Worm (Caenorhabditis elegans): Measurements from ENCODE around the gene srsx-1.

srsx-1 gene

ce11 chrV:17220345-17220744, 42.5 kb upstream of the srsx-1 start, which contains the start of gene srh-109:
Gene srh-109 (minus strand): TSS chrV:17220445.
- TF ChIP-seq rec-8 (tag; optimal IDR thresholded peaks at IDR 0.05): no peak
- TF ChIP-seq ceh-27 (GFP tag; optimal IDR thresholded peaks at IDR 0.05): no peak
- no peak for TF ChIP-seq nhr-179 (tag; optimal IDR thresholded peaks at IDR 0.05)
- no peak for TF ChIP-seq ceh-79 (tag; optimal IDR thresholded peaks at IDR 0.05)
- TF ChIP-seq mxl-1 (tag; optimal IDR thresholded peaks at IDR 0.05): no peak
- no peak for TF ChIP-seq K11D2.4 (GFP tag; IDR thresholded peaks at IDR 0.05)
- TF ChIP-seq Y67H2A.10 (GFP tag; conservative IDR thresholded peaks at IDR 0.05): no peak
- TF ChIP-seq C17E4.6 (GFP tag; IDR thresholded peaks at IDR 0.05): no peak
- no peak for TF ChIP-seq pha-4 (tag; optimal IDR thresholded peaks at IDR 0.05)
- TF ChIP-seq ztf-25 (GFP tag; IDR thresholded peaks at IDR 0.05): no peak
- no peak for TF ChIP-seq cebp-2 (GFP tag; IDR thresholded peaks at IDR 0.05)
- TF ChIP-seq sptf-2 (GFP tag; optimal IDR thresholded peaks at IDR 0.05): no peak
- TF ChIP-seq hmg-20 (GFP tag; IDR thresholded peaks at IDR 0.05): no peak
- no peak for TF ChIP-seq chd-7 (tag; optimal IDR thresholded peaks at IDR 0.05)
- no peak for TF ChIP-seq egl-18 (GFP tag; IDR thresholded peaks at IDR 0.05)

DNA sequence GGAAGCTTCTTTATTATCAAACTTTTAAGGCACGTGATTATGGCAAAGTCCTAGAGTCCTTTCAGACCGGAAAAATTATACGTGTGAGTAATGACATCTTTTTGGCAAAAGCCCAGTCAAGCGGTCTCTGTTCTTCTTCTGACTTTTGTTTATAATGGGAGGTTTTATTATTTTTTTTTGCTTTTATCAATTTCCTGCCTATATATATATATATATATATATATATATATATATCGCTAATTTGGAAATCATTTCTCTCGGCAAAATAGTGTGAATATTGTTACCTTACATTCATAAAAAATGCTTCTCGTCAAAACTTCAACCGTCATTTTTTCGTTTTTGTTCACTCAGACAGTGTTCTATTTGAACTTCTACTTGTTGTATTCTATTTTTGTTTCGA, 39.8 kb upstream of the srsx-1 start, which contains the start of gene srbc-62:
Gene srbc-62 (plus strand): TSS at position 301 of the 400 bp plus-strand sequence.
- TF ChIP-seq ceh-40 (GFP tag; IDR thresholded peaks at IDR 0.05) (no peak), mes-4 (tag; optimal IDR thresholded peaks at IDR 0.05) (no peak), lir-1 (GFP tag; conservative IDR thresholded peaks at IDR 0.05) (no peak), D2030.7 (GFP tag; IDR thresholded peaks at IDR 0.05) (no peak), hmg-20 (GFP tag; IDR thresholded peaks at IDR 0.05) (no peak), Y95B8A.8 (GFP tag; IDR thresholded peaks at IDR 0.05) (no peak), mcd-1 (GFP tag; IDR thresholded peaks at IDR 0.05) (no peak)

DNA sequence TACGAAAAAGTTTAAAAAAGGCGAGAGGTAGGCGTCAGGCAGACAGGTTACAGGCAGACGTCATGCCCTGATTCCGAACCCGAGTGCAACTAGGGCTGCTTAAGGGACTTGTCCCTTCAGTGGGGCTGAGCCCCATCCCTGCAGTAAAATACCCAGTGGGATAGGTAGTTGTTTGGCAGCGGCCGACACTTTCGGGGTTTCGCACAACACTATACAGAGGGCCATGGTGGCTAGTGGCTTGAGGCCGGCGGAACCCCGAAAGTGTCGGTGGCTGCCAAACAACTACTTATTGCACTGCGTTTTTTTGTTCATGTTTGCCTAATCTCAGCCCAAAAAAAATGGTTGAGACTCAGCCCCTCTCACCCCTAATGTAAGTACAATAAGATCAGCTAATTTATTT, 37.7 kb upstream of the srsx-1 start:
- TF ChIP-seq snpc-4 (GFP tag; optimal IDR thresholded peaks at IDR 0.05) (no peak), snpc-4 (tag; optimal IDR thresholded peaks at IDR 0.05) (peak in 2 of 4 experiments; percentile 69 to 77), B0019.2 (GFP tag; conservative IDR thresholded peaks at IDR 0.05) (no peak), sea-2 (GFP tag; IDR thresholded peaks at IDR 0.05) (no peak), ztf-6 (GFP tag; IDR thresholded peaks at IDR 0.05) (no peak), ets-4 (GFP tag; optimal IDR thresholded peaks at IDR 0.05) (no peak), hlh-12 (tag; optimal IDR thresholded peaks at IDR 0.05) (no peak), madf-8 (GFP tag; conservative IDR thresholded peaks at IDR 0.05) (no peak), madf-10 (tag; optimal IDR thresholded peaks at IDR 0.05) (no peak), ztf-22 (GFP tag; optimal IDR thresholded peaks at IDR 0.05) (no peak), F52B5.7 (tag; optimal IDR thresholded peaks at IDR 0.05) (no peak), let-607 (tag; optimal IDR thresholded peaks at IDR 0.05) (no peak), lsl-1 (GFP tag; optimal IDR thresholded peaks at IDR 0.05) (no peak), die-1 (tag; optimal IDR thresholded peaks at IDR 0.05) (no peak), egrh-3 (GFP tag; IDR thresholded peaks at IDR 0.05) (no peak), hrde-1 (tag; optimal IDR thresholded peaks at IDR 0.05; ENCODE audit: borderline replicate concordance) (no peak), hmg-1.2 (GFP tag; IDR thresholded peaks at IDR 0.05) (no peak), nhr-120 (GFP tag; IDR thresholded peaks at IDR 0.05) (no peak), mel-28 (tag; optimal IDR thresholded peaks at IDR 0.05; ENCODE audit: borderline replicate concordance) (no peak), snpc-1.1 (tag; optimal IDR thresholded peaks at IDR 0.05; ENCODE audit: insufficient read depth) (peak; percentile 6), K11D2.4 (GFP tag; IDR thresholded peaks at IDR 0.05) (no peak), attf-6 (GFP tag; IDR thresholded peaks at IDR 0.05) (0 out of 2 replicates have a peak, but pooled peaks have one; percentile 24), hmg-20 (GFP tag; IDR thresholded peaks at IDR 0.05) (no peak)
